Worm (Caenorhabditis elegans) whole organism, L3 larva: ENCODE measurements around the gene C02G6.3.

Experiments used
- R02D3.7 ChIP-seq: fragments of 150-350 bp; optimal IDR thresholded peaks from 2 replicates; lab custom pipeline; 2014; ENCODE audit warnings: missing biosample characterization, missing genetic modification characterization
- ama-1 ChIP-seq: fragments of 150-350 bp; optimal IDR thresholded peaks from 2 replicates; lab custom pipeline; 2018
- ceh-16 ChIP-seq: sonication (generic microtip); optimal IDR thresholded peaks from 2 replicates; lab custom pipeline; 2017; ENCODE audit warnings: missing biosample characterization, missing genetic modification characterization
- ceh-82 ChIP-seq: fragments of 150-350 bp; optimal IDR thresholded peaks from 2 replicates; lab custom pipeline; 2014; ENCODE audit warnings: missing biosample characterization, missing genetic modification characterization
- ceh-9 ChIP-seq: sonication (generic microtip); optimal IDR thresholded peaks from 2 replicates; lab custom pipeline; 2018; ENCODE audit warnings: missing biosample characterization, missing genetic modification characterization
- daf-12 ChIP-seq: fragments of 150-350 bp; optimal IDR thresholded peaks from 2 replicates; lab custom pipeline; 2014; ENCODE audit warnings: missing biosample characterization, missing genetic modification reagents, missing genetic modification characterization
- egl-27 ChIP-seq: sonication (generic microtip); optimal IDR thresholded peaks from 4 replicates; lab custom pipeline; 2017; ENCODE audit warnings: missing biosample characterization, missing genetic modification reagents, missing genetic modification characterization
- egl-5 ChIP-seq: fragments of 150-350 bp; optimal IDR thresholded peaks from 2 replicates; lab custom pipeline; 2017; ENCODE audit warnings: missing biosample characterization, missing genetic modification reagents, missing genetic modification characterization, inconsistent platforms
- elt-2 ChIP-seq: sonication (generic microtip); optimal IDR thresholded peaks from 2 replicates; lab custom pipeline; 2016; ENCODE audit warnings: missing genetic modification reagents, mild to moderate bottlenecking, missing genetic modification characterization, missing compliant biosample characterization
- eor-1 ChIP-seq, 2 experiments: fragments of 150-350 bp; optimal IDR thresholded peaks; 2 replicates each; lab custom pipeline; 2014 to 2018; ENCODE audit warnings: missing biosample characterization in 2 of 2, missing genetic modification characterization in 2 of 2
- fkh-10 ChIP-seq: sonication (generic microtip); optimal IDR thresholded peaks from 2 replicates; lab custom pipeline; 2017; ENCODE audit warnings: missing biosample characterization, missing genetic modification reagents, missing genetic modification characterization
- fkh-2 ChIP-seq: fragments of 150-350 bp; optimal IDR thresholded peaks from 2 replicates; lab custom pipeline; 2014; ENCODE audit warnings: missing biosample characterization, missing genetic modification reagents, missing genetic modification characterization
- fos-1 ChIP-seq: fragments of 150-350 bp; optimal IDR thresholded peaks from 2 replicates; lab custom pipeline; 2014; ENCODE audit warnings: missing biosample characterization, missing genetic modification characterization
- hmg-11 ChIP-seq: sonication (generic microtip); optimal IDR thresholded peaks from 2 replicates; lab custom pipeline; 2016; ENCODE audit warnings: missing genetic modification characterization, missing compliant biosample characterization
- jun-1 ChIP-seq: fragments of 150-350 bp; optimal IDR thresholded peaks from 2 replicates; lab custom pipeline; 2014; ENCODE audit warnings: missing biosample characterization, missing genetic modification reagents, missing genetic modification characterization
- lsy-12 ChIP-seq: sonication (generic microtip); optimal IDR thresholded peaks from 2 replicates; lab custom pipeline; 2016; ENCODE audit warnings: mild to moderate bottlenecking, missing genetic modification characterization, missing compliant biosample characterization
- mdl-1 ChIP-seq: fragments of 150-350 bp; optimal IDR thresholded peaks from 2 replicates; lab custom pipeline; 2014; ENCODE audit warnings: missing biosample characterization, missing genetic modification characterization
- nfya-1 ChIP-seq: sonication (generic microtip); optimal IDR thresholded peaks from 2 replicates; lab custom pipeline; 2017; ENCODE audit warnings: missing genetic modification characterization, mild to moderate bottlenecking, missing compliant biosample characterization, antibody characterized with exemption, moderate library complexity; ENCODE audit not compliant: insufficient read depth
- nhr-11 ChIP-seq: fragments of 150-350 bp; optimal IDR thresholded peaks from 2 replicates; lab custom pipeline; 2014; ENCODE audit warnings: missing biosample characterization, missing genetic modification characterization
- nhr-23 ChIP-seq: fragments of 150-350 bp; optimal IDR thresholded peaks from 2 replicates; lab custom pipeline; 2014; ENCODE audit warnings: missing biosample characterization, missing genetic modification reagents, missing genetic modification characterization
- nhr-237 ChIP-seq: fragments of 150-350 bp; optimal IDR thresholded peaks from 2 replicates; lab custom pipeline; 2014; ENCODE audit warnings: missing biosample characterization, missing genetic modification characterization
- nhr-25 ChIP-seq: sonication (generic microtip); optimal IDR thresholded peaks from 2 replicates; lab custom pipeline; 2017; ENCODE audit warnings: missing biosample characterization, missing genetic modification characterization
- nhr-43 ChIP-seq: sonication (generic microtip); optimal IDR thresholded peaks from 2 replicates; lab custom pipeline; 2016; ENCODE audit warnings: mild to moderate bottlenecking, missing genetic modification characterization, missing compliant biosample characterization; ENCODE audit not compliant: poor library complexity, severe bottlenecking
- nhr-77 ChIP-seq: fragments of 150-350 bp; optimal IDR thresholded peaks from 2 replicates; lab custom pipeline; 2014; ENCODE audit warnings: missing biosample characterization, missing genetic modification characterization
- pha-4 ChIP-seq: fragments of 150-350 bp; optimal IDR thresholded peaks from 2 replicates; lab custom pipeline; 2014; ENCODE audit warnings: missing biosample characterization, missing genetic modification reagents, missing genetic modification characterization
- sea-2 ChIP-seq: fragments of 150-350 bp; sonication (generic microtip); optimal IDR thresholded peaks from 4 replicates; lab custom pipeline; 2014; ENCODE audit warnings: missing biosample characterization, missing genetic modification reagents, missing genetic modification characterization
- skn-1 ChIP-seq: fragments of 150-350 bp; optimal IDR thresholded peaks from 2 replicates; lab custom pipeline; 2014; ENCODE audit warnings: missing biosample characterization, missing genetic modification characterization
- snpc-4 ChIP-seq: fragments of 150-350 bp; optimal IDR thresholded peaks from 2 replicates; lab custom pipeline; 2014; ENCODE audit warnings: missing biosample characterization, missing genetic modification characterization
- tbx-2 ChIP-seq: sonication (generic microtip); optimal IDR thresholded peaks from 2 replicates; lab custom pipeline; 2016; ENCODE audit warnings: mild to moderate bottlenecking, missing genetic modification characterization, missing compliant biosample characterization
- unc-39 ChIP-seq: sonication (generic microtip); optimal IDR thresholded peaks from 4 replicates; lab custom pipeline; 2017; ENCODE audit warnings: missing biosample characterization, missing genetic modification characterization
- zag-1 ChIP-seq: fragments of 150-350 bp; optimal IDR thresholded peaks from 2 replicates; lab custom pipeline; 2014; ENCODE audit warnings: missing biosample characterization, missing genetic modification characterization

Gene C02G6.3

DNA sequence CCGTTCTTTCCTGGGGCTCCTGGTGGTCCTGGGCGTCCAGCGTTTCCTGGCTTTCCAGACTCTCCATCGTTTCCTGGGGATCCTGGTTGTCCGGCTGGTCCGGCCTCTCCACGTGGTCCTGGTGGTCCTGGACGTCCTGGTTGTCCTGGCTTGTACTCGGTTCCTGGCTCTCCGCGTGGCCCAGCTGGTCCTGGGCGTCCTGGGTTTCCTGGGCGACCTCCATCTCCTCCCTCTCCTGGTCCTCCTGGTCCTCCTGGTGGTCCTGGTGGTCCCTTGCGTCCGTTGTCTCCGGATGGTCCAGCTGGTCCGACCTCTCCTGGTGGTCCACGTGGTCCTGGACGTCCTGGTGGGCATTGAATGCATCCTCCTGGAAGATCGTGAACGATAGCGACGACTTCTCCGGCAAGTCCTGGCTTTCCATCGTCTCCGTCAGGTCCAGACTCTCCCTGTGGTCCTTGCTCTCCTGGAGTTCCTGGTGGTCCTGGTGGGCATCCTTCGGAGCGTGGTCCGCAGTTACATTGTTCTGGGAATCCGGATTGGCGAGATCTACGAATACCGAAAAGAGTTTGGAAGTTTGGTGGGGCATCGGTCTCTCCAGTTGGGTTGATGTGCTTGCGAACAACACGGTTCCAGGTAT lies 44.1 kb upstream of the C02G6.3 start:
- TF ChIP-seq nhr-25 (no peak), elt-2 (tag; lab: Kevin White, UChicago) (no peak), nhr-237 (tag; lab: Kevin White, UChicago) (no peak), egl-27 (no peak), hmg-11 (no peak), skn-1 (tag; lab: Kevin White, UChicago) (no peak), ceh-9 (tag; lab: Kevin White, UChicago) (no peak), fos-1 (tag; lab: Kevin White, UChicago) (no peak), ceh-16 (tag; lab: Kevin White, UChicago) (no peak), pha-4 (no peak), nhr-43 (tag; lab: Kevin White, UChicago) (no peak), egl-5 (tag; lab: Kevin White, UChicago) (no peak), mdl-1 (tag; lab: Kevin White, UChicago) (no peak), daf-12 (tag; lab: Kevin White, UChicago) (no peak), R02D3.7 (no peak), sea-2 (GFP tag; lab: Kevin White, UChicago) (no peak)

DNA sequence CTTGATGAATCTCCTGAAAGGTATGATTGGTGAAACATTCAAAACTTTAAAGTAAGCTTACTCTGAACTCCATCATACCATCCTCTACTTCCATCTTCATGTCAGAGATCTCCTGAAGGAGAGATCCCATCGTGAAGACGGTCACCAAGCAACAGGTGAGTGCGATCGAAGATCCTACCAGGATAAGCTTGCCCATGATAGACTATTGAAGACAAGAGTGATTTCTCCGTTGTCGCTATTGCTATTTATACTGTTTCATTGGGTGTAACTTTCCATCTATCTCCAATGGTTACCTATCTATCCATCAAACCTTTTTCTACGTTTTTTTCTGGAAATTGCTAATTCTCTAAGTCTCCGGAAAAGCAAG lies 43.6 kb upstream of the C02G6.3 start, which contains the start of gene col-140:
Gene col-140 (minus strand): TSS at position 219 of the 367 bp plus-strand sequence.
- TF ChIP-seq lsy-12 (tag; lab: Kevin White, UChicago) (no peak), nhr-77 (tag; lab: Kevin White, UChicago) (no peak), fkh-10 (GFP tag; lab: Kevin White, UChicago) (no peak), nhr-11 (tag; lab: Kevin White, UChicago) (no peak), tbx-2 (tag; lab: Kevin White, UChicago) (no peak), ceh-16 (tag; lab: Kevin White, UChicago) (no peak), nfya-1 (tag; lab: Kevin White, UChicago) (no peak), zag-1 (no peak), nhr-237 (tag; lab: Kevin White, UChicago) (no peak), fos-1 (tag; lab: Kevin White, UChicago) (no peak), egl-27 (no peak), ceh-82 (tag; lab: Kevin White, UChicago) (no peak), ama-1 (lab: Kevin White, UChicago) (no peak), pha-4 (no peak), mdl-1 (tag; lab: Kevin White, UChicago) (no peak), daf-12 (tag; lab: Kevin White, UChicago) (no peak), eor-1 (tag; optimal IDR thresholded peaks at IDR 0.05; lab: Kevin White, UChicago) (no peak)
- TF ChIP-seq, all 47 proteins: peak for 0

ce11 chrV:5838576-5839366 lies 41.4 kb upstream of the C02G6.3 start, which contains the start of gene F26F12.2:
Gene F26F12.2 (minus strand): TSS chrV:5838613.
- peak; percentile 85 for TF ChIP-seq ama-1 (lab: Kevin White, UChicago)
- peak; percentile 73 for TF ChIP-seq nhr-43 (tag; lab: Kevin White, UChicago)
- TF ChIP-seq lsy-12 (tag; lab: Kevin White, UChicago), result peak; percentile 46
- peak; percentile 56 for TF ChIP-seq nhr-25
- TF ChIP-seq unc-39 (tag; lab: Kevin White, UChicago), result no peak
- peak; percentile 45 for TF ChIP-seq nhr-23 (tag; lab: Kevin White, UChicago)
- no peak for TF ChIP-seq snpc-4 (tag; lab: Kevin White, UChicago)
- TF ChIP-seq elt-2 (tag; lab: Kevin White, UChicago), result peak; percentile 7
- TF ChIP-seq tbx-2 (tag; lab: Kevin White, UChicago), result no peak
- TF ChIP-seq jun-1 (tag; lab: Kevin White, UChicago), result peak; percentile 4

- no peak for TF ChIP-seq R02D3.7
- no peak for TF ChIP-seq nhr-237 (tag; lab: Kevin White, UChicago)
- TF ChIP-seq fkh-2 (tag; lab: Kevin White, UChicago), result no peak
- peak; percentile 32 for TF ChIP-seq nhr-25
Measured at ce11 chrV:5840939-5841338, 39.2 kb upstream of the C02G6.3 start.
